Fruit fly (Drosophila melanogaster): ENCODE data around the gene Dys.

DNA sequence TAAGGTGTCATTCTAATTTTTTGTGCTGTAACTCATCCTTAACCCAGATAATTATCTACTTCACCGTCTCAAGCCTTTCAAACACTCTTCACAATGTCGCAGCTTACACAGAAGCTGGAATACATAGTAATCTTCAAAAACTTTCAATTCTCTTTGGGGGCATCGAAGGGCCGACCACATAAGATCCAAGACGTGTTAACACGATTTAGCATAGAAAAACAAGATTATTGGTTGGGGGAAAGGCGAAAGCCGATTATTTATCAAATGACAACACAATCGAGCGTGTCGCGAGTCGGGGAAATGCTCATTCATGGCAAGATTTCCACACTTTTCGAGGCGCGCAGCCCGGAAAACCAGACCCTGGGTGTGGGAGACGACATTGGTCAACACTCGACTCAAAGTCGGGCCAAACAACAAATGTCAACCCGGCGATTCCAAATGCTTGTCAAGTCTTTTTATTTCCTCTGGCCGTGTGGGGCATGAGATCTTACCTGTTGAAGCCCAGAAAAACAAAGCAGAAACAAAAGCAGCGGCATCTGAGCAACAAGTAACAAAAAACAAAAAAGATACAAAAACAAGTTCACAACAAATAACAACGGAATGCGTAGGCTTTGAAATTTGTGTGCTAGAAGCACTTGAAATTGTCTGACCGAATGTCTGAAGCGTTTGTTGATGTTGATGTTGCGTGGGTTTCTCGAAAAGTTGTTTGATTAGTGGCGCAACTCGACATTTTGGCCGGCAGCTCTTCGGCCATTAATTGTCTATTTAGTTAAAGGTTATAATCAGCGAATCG is 49.6 kb downstream of the Dys start:
- TF ChIP-seq Mnt (GFP tag; optimal IDR thresholded peaks at IDR 0.05): no peak
- TF ChIP-seq kay (GFP tag; ENCODE audit: borderline replicate concordance): no peak
- no peak for TF ChIP-seq CG14711 (tag; optimal IDR thresholded peaks at IDR 0.05)
- TF ChIP-seq pad (GFP tag; optimal IDR thresholded peaks at IDR 0.05): no peak
- no peak for TF ChIP-seq CG1620 (GFP tag; optimal IDR thresholded peaks at IDR 0.05)
- TF ChIP-seq Clk (GFP tag; optimal IDR thresholded peaks at IDR 0.05): no peak

All from whole organism, adult.